Fruit fly (Drosophila melanogaster): ENCODE measurements around the gene CG43182.

Gene CG43182

dm6 chrX:311328-311727 is 41.5 kb upstream of the CG43182 start (continued):
- TF ChIP-seq CG10543 (GFP tag; optimal IDR thresholded peaks at IDR 0.05): no peak
- no peak for TF ChIP-seq sr (GFP tag; IDR thresholded peaks at IDR 0.05)
- TF ChIP-seq CG33213 (GFP tag; optimal IDR thresholded peaks at IDR 0.05): no peak
- no peak for TF ChIP-seq ind (GFP tag; optimal IDR thresholded peaks at IDR 0.05)
- TF ChIP-seq bsh (GFP tag; optimal IDR thresholded peaks at IDR 0.05): no peak
- 0 out of 3 replicates have a peak, but pooled peaks have one; percentile 14 for TF ChIP-seq C15 (GFP tag; IDR thresholded peaks at IDR 0.05)
- TF ChIP-seq Vsx1 (GFP tag; optimal IDR thresholded peaks at IDR 0.05): no peak
- no peak for TF ChIP-seq CG3726 (GFP tag; IDR thresholded peaks at IDR 0.05)
- no peak for TF ChIP-seq stc (GFP tag; IDR thresholded peaks at IDR 0.05)
- no peak for TF ChIP-seq CG34422 (GFP tag; IDR thresholded peaks at IDR 0.05)
- no peak for TF ChIP-seq pb (GFP tag; optimal IDR thresholded peaks at IDR 0.05)
- TF ChIP-seq CG6254 (GFP tag; optimal IDR thresholded peaks at IDR 0.05): no peak
- no peak for TF ChIP-seq CG10321 (GFP tag; IDR thresholded peaks at IDR 0.05)
- no peak for TF ChIP-seq CG7839 (tag; optimal IDR thresholded peaks at IDR 0.05)
- TF ChIP-seq prd (optimal IDR thresholded peaks at IDR 0.05): no peak
- no peak for TF ChIP-seq prd (GFP tag; IDR thresholded peaks at IDR 0.05)
- no peak for TF ChIP-seq CG43689 (GFP tag; IDR thresholded peaks at IDR 0.05)
- TF ChIP-seq CG6683 (GFP tag; optimal IDR thresholded peaks at IDR 0.05): no peak
- TF ChIP-seq CG17802 (tag; optimal IDR thresholded peaks at IDR 0.05): no peak
- TF ChIP-seq gsb-n (tag; optimal IDR thresholded peaks at IDR 0.05): no peak
- TF ChIP-seq CG13287 (GFP tag; IDR thresholded peaks at IDR 0.05; ENCODE audit: partially characterized antibody): no peak

dm6 chrX:314823-315222 is 38.0 kb upstream of the CG43182 start, which contains the start of gene Or1a:
TSS of gene Or1a (plus strand) at chrX:315123.
- no peak for TF ChIP-seq Xbp1 (GFP tag; optimal IDR thresholded peaks at IDR 0.05)

dm6 chrX:333942-334341 is 18.9 kb upstream of the CG43182 start:
- TF ChIP-seq CG10366 (GFP tag; IDR thresholded peaks at IDR 0.05) (no peak), CG11456 (GFP tag; IDR thresholded peaks at IDR 0.05) (no peak), CG9437 (GFP tag; optimal IDR thresholded peaks at IDR 0.05) (no peak), CG31441 (GFP tag; IDR thresholded peaks at IDR 0.05) (no peak), CG8765 (GFP tag; IDR thresholded peaks at IDR 0.05) (no peak), Ravus (GFP tag; IDR thresholded peaks at IDR 0.05) (no peak), abd-A (tag; optimal IDR thresholded peaks at IDR 0.05) (no peak)

- TF ChIP-seq Bdp1 (GFP tag; optimal IDR thresholded peaks at IDR 0.05) (no peak), CG3163 (GFP tag; optimal IDR thresholded peaks at IDR 0.05) (no peak), gsb (GFP tag; IDR thresholded peaks at IDR 0.05) (no peak), D19B (GFP tag; optimal IDR thresholded peaks at IDR 0.05) (peak; percentile 81), nerfin-1 (tag; optimal IDR thresholded peaks at IDR 0.05) (peak; percentile 13), CG6791 (GFP tag; IDR thresholded peaks at IDR 0.05; ENCODE audit: partially characterized antibody) (no peak), CG3281 (GFP tag; optimal IDR thresholded peaks at IDR 0.05) (peak; percentile 10), HmgD (GFP tag; optimal IDR thresholded peaks at IDR 0.05) (no peak), Xrp1 (GFP tag; IDR thresholded peaks at IDR 0.05) (no peak; the same call in 1 of the 2 replicates), TFAM (GFP tag; optimal IDR thresholded peaks at IDR 0.05) (no peak), CG33213 (GFP tag; optimal IDR thresholded peaks at IDR 0.05) (no peak), grau (tag; optimal IDR thresholded peaks at IDR 0.05) (peak; percentile 40), CG9932 (GFP tag; IDR thresholded peaks at IDR 0.05) (0 out of 2 replicates have a peak, but pooled peaks have one; percentile 17), CG31365 (tag; optimal IDR thresholded peaks at IDR 0.05) (no peak), sens (GFP tag) (peak; percentile 73), Bgb (GFP tag; IDR thresholded peaks at IDR 0.05; ENCODE audit: partially characterized antibody) (no peak), ara (GFP tag; IDR thresholded peaks at IDR 0.05) (no peak), CG6689 (GFP tag; IDR thresholded peaks at IDR 0.05) (peak; percentile 30; the same call in 1 of the 2 replicates), nau (GFP tag; optimal IDR thresholded peaks at IDR 0.05) (peak; percentile 9), Fer1 (GFP tag; optimal IDR thresholded peaks at IDR 0.05) (peak; percentile 37)
These were observed 18.1 kb upstream of the CG43182 start for dm6 chrX:334624-335292.
